Worm (Caenorhabditis elegans): ENCODE results near the gene C35D10.10.

Gene C35D10.10

DNA sequence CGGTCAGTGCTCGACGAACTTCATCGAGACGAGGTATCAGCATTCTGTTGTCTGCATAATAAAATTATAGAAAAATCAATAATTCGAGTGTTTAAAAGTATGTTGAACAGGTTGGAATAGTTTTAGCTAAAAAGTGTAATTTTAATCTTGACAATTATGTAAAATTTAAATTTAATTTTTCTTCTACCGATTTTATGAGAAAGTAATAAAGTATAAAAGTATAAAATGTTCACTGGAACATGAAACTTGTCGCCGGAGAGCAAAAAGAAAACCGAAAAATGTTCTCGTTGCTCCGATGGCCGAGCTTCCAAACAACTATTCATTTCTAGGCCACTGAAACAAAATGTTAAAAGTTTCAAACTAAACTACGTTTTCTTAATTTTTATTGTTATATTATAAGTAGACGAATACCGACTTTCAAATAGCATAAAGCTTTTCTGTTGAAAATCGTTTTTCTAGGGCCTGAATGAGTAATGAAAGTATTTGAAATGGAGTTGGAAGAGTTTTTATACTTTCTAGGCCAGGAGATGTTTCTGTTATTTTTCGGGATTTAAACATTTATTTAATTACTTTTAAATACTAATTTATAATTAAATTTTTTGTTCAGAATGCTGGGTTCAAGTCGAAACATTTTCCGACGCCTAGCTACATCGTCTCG, at the start of gene C35D10.10, which contains the start of gene C35D10.5:
C35D10.10 (minus strand) TSS at position 51 of the 658 bp plus-strand sequence.
C35D10.5 (plus strand) TSS at position 608 of the 658 bp plus-strand sequence.
- no peak for TF ChIP-seq elt-3 (tag; optimal IDR thresholded peaks at IDR 0.05)
- TF ChIP-seq nhr-11 (tag; optimal IDR thresholded peaks at IDR 0.05), result no peak
- TF ChIP-seq ztf-4 (tag; optimal IDR thresholded peaks at IDR 0.05), result no peak
- TF ChIP-seq unc-55 (GFP tag; optimal IDR thresholded peaks at IDR 0.05), result peak; percentile 33
- TF ChIP-seq ama-1 (optimal IDR thresholded peaks at IDR 0.05), result no peak

DNA sequence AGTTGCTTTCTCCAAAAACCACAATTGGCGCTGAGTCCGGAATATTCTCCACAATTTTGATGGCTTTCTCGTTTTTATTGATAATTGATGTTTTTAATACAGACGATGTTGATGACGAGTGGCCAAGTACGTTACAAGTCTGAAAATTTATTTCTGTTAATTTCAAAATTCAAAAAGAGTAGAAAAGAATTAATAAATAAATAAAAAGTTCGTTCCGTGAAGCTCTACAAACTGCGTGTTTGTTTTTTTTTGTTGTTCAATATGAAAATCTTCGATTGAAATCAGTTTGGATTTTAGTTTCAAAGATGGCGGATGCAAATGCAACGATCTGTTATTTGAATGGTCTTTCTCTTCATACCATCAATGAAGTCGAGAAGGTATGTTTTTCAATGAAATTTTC, 49.4 kb upstream of the C35D10.10 start, which contains the start of gene F26F4.2:
F26F4.2 (plus strand) TSS at position 301 of the 400 bp plus-strand sequence.
- TF ChIP-seq unc-62 (GFP tag; optimal IDR thresholded peaks at IDR 0.05) (no peak), lin-13 (GFP tag; optimal IDR thresholded peaks at IDR 0.05) (no peak), Y55F3AM.14 (GFP tag; optimal IDR thresholded peaks at IDR 0.05) (no peak), dmd-4 (tag; optimal IDR thresholded peaks at IDR 0.05) (no peak), nhr-237 (tag; optimal IDR thresholded peaks at IDR 0.05) (no peak), nhr-11 (tag; optimal IDR thresholded peaks at IDR 0.05) (no peak), zag-1 (tag; optimal IDR thresholded peaks at IDR 0.05) (no peak), unc-39 (tag; optimal IDR thresholded peaks at IDR 0.05) (no peak), nhr-10 (tag; optimal IDR thresholded peaks at IDR 0.05) (no peak), sma-3 (GFP tag; optimal IDR thresholded peaks at IDR 0.05) (no peak), lin-11 (tag; optimal IDR thresholded peaks at IDR 0.05) (no peak), C34F6.9 (tag; optimal IDR thresholded peaks at IDR 0.05) (no peak), lin-39 (tag; optimal IDR thresholded peaks at IDR 0.05) (no peak), nhr-6 (tag; optimal IDR thresholded peaks at IDR 0.05) (no peak)

DNA sequence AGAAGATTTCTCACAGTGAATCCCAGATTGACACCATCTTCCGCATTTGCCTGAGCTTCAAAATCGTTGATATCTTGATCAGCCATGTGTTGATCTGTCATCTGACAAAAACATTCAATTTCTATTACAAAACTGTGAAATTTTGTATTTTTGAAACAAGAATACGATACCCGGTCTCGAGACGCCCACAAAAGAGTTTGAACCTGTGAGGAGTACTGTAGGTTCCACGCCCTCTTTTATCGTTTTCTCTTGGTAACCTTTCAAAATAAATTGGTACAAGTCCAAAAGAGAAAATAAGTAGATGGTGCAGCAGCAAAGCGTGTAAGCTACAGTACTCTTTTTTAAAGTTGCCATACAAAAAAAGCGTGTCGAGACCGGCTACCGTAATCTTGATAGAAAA, 48.3 kb upstream of the C35D10.10 start, which contains the start of gene F26F4.12:
F26F4.12 (minus strand) TSS at position 101 of the 400 bp plus-strand sequence.
- TF ChIP-seq lin-13 (GFP tag; optimal IDR thresholded peaks at IDR 0.05) (no peak), egl-27 (tag; optimal IDR thresholded peaks at IDR 0.05) (no peak), mdl-1 (tag; optimal IDR thresholded peaks at IDR 0.05) (no peak), sem-4 (tag; optimal IDR thresholded peaks at IDR 0.05) (no peak), gmeb-1 (tag; optimal IDR thresholded peaks at IDR 0.05) (no peak), blmp-1 (tag; optimal IDR thresholded peaks at IDR 0.05; ENCODE audit: insufficient read depth) (no peak), ama-1 (optimal IDR thresholded peaks at IDR 0.05) (no peak), dmd-4 (tag; optimal IDR thresholded peaks at IDR 0.05) (no peak), nhr-77 (tag; optimal IDR thresholded peaks at IDR 0.05) (no peak), nhr-25 (tag; optimal IDR thresholded peaks at IDR 0.05) (no peak), sma-3 (GFP tag; optimal IDR thresholded peaks at IDR 0.05) (no peak), fos-1 (tag; optimal IDR thresholded peaks at IDR 0.05) (no peak), nhr-12 (tag; optimal IDR thresholded peaks at IDR 0.05) (no peak), unc-62 (GFP tag; optimal IDR thresholded peaks at IDR 0.05) (no peak), elt-3 (tag; optimal IDR thresholded peaks at IDR 0.05) (no peak), aly-2 (tag; optimal IDR thresholded peaks at IDR 0.05) (no peak)

DNA sequence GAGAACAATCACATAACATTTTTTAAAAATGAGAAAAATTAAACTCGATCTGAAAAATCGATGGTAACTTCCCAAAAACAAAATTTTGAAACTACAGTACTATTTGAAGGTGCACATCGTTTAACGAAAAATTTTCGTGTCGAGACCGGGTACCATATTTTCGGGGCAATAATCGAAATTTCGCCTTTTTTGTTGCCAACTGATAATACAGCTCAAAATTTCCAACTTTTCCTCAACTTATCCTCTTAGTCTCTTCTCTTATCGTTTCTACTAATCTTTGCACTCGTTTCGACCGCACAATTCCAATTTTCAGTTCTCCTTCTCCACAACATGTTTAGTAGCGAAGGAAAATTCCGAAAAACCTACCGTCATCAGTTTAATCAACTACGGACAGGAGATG, 45.3 kb upstream of the C35D10.10 start, which contains the start of gene rom-1:
rom-1 (plus strand) TSS at position 301 of the 400 bp plus-strand sequence.
- TF ChIP-seq mab-5 (tag; optimal IDR thresholded peaks at IDR 0.05) (no peak), gmeb-1 (tag; optimal IDR thresholded peaks at IDR 0.05) (no peak), Y55F3AM.14 (GFP tag; optimal IDR thresholded peaks at IDR 0.05) (no peak), elt-1 (tag; optimal IDR thresholded peaks at IDR 0.05) (no peak), nhr-25 (tag; optimal IDR thresholded peaks at IDR 0.05) (no peak), elt-3 (tag; optimal IDR thresholded peaks at IDR 0.05) (no peak), skn-1 (tag; optimal IDR thresholded peaks at IDR 0.05) (no peak), nhr-6 (tag; optimal IDR thresholded peaks at IDR 0.05) (no peak), lin-39 (tag; optimal IDR thresholded peaks at IDR 0.05) (no peak), sma-9 (GFP tag; optimal IDR thresholded peaks at IDR 0.05) (no peak), sma-9 (tag; optimal IDR thresholded peaks at IDR 0.05) (no peak), fos-1 (tag; optimal IDR thresholded peaks at IDR 0.05) (no peak), zag-1 (tag; optimal IDR thresholded peaks at IDR 0.05) (no peak), sma-3 (GFP tag; optimal IDR thresholded peaks at IDR 0.05) (no peak)

DNA sequence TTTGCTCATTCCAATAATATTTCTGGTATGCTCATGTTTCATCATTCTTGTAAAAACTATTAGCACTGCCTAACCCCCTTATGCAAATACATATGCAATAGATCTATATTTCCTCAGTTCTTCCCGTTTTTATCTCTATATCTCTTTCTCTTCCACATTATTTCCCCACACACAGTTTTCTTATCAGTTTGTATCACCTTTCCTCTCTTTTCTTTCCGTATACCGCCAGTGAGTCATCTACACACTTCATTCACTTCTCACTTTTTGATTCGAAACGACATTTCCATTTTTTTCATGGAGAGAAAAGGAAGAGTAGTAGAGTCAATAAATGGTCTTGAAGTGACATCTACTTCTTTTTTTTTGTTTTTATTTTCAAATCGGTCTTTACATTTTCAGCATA, 44.8 kb upstream of the C35D10.10 start:
- TF ChIP-seq nhr-11 (tag; optimal IDR thresholded peaks at IDR 0.05), result no peak
- TF ChIP-seq nhr-10 (tag; optimal IDR thresholded peaks at IDR 0.05), result no peak
- no peak for TF ChIP-seq nhr-23 (tag; optimal IDR thresholded peaks at IDR 0.05)
- TF ChIP-seq crh-2 (tag; optimal IDR thresholded peaks at IDR 0.05), result no peak
- no peak for TF ChIP-seq unc-39 (tag; optimal IDR thresholded peaks at IDR 0.05)
- no peak for TF ChIP-seq nhr-21 (tag; optimal IDR thresholded peaks at IDR 0.05)
- peak; percentile 20 for TF ChIP-seq gmeb-1 (tag; optimal IDR thresholded peaks at IDR 0.05)
- TF ChIP-seq ceh-16 (tag; optimal IDR thresholded peaks at IDR 0.05), result no peak
- peak; percentile 99 for TF ChIP-seq fos-1 (tag; optimal IDR thresholded peaks at IDR 0.05)
- no peak for TF ChIP-seq snpc-4 (tag; optimal IDR thresholded peaks at IDR 0.05)

Data from whole organism, L2 larva.